Worm (Caenorhabditis elegans): ENCODE results near the gene col-87.
A peak's percentile ranks its signal among the peaks of the same experiment; 100 is the strongest.

col-87 gene

ce11 chrII:14095875-14096274, 1.4 kb upstream of the col-87 start (continued):
- TF ChIP-seq daf-19 (GFP tag; conservative IDR thresholded peaks at IDR 0.05) (no peak), dmd-8 (GFP tag; IDR thresholded peaks at IDR 0.05) (no peak), spr-1 (tag; optimal IDR thresholded peaks at IDR 0.05) (no peak), ztf-7 (tag; optimal IDR thresholded peaks at IDR 0.05) (no peak), fkh-10 (GFP tag; optimal IDR thresholded peaks at IDR 0.05) (no peak), F10B5.3 (tag; optimal IDR thresholded peaks at IDR 0.05) (no peak), daf-12 (tag; optimal IDR thresholded peaks at IDR 0.05) (no peak), nhr-102 (tag; optimal IDR thresholded peaks at IDR 0.05) (no peak), aha-1 (tag) (peak; percentile 31), zfp-2 (tag; optimal IDR thresholded peaks at IDR 0.05) (no peak), nhr-48 (tag; optimal IDR thresholded peaks at IDR 0.05) (no peak), dve-1 (tag; optimal IDR thresholded peaks at IDR 0.05; ENCODE audit: insufficient read depth) (no peak), nhr-41 (GFP tag; IDR thresholded peaks at IDR 0.05) (no peak), lin-38 (GFP tag; IDR thresholded peaks at IDR 0.05) (0 out of 2 replicates have a peak, but pooled peaks have one; percentile 28), lin-1 (GFP tag; IDR thresholded peaks at IDR 0.05) (no peak), ztf-11 (tag; optimal IDR thresholded peaks at IDR 0.05) (no peak), nhr-42 (GFP tag; IDR thresholded peaks at IDR 0.05) (no peak), set-16 (GFP tag; IDR thresholded peaks at IDR 0.05) (peak; percentile 82), lin-15B (tag; optimal IDR thresholded peaks at IDR 0.05) (no peak), skn-1 (tag; optimal IDR thresholded peaks at IDR 0.05) (no peak), mxl-2 (GFP tag; conservative IDR thresholded peaks at IDR 0.05) (no peak), zfp-3 (GFP tag; conservative IDR thresholded peaks at IDR 0.05) (no peak), lsy-2 (tag; optimal IDR thresholded peaks at IDR 0.05) (no peak), Y105C5A.15 (GFP tag; IDR thresholded peaks at IDR 0.05) (no peak), vab-7 (GFP tag; IDR thresholded peaks at IDR 0.05) (no peak), unc-130 (GFP tag; optimal IDR thresholded peaks at IDR 0.05) (no peak), F37D6.2 (tag; optimal IDR thresholded peaks at IDR 0.05) (no peak), R02D3.7 (tag; optimal IDR thresholded peaks at IDR 0.05) (no peak), F26F4.8 (GFP tag; conservative IDR thresholded peaks at IDR 0.05) (no peak), ceh-32 (tag; optimal IDR thresholded peaks at IDR 0.05; ENCODE audit: poor library complexity) (no peak), nhr-6 (tag; optimal IDR thresholded peaks at IDR 0.05) (no peak), saeg-2 (GFP tag; IDR thresholded peaks at IDR 0.05) (no peak)

ce11 chrII:14091182-14091581, 3.3 kb downstream of the col-87 start:
- TF ChIP-seq lin-29 (GFP tag; IDR thresholded peaks at IDR 0.05) (no peak), egl-43 (GFP tag; IDR thresholded peaks at IDR 0.05) (0 out of 2 replicates have a peak, but pooled peaks have one; percentile 25), dmd-9 (GFP tag; IDR thresholded peaks at IDR 0.05) (no peak), T26A8.4 (GFP tag; IDR thresholded peaks at IDR 0.05) (no peak), set-16 (GFP tag; IDR thresholded peaks at IDR 0.05) (peak; percentile 96)

ce11 chrII:14089796-14090372, 4.6 kb downstream of the col-87 start:
- peak; percentile 36; the same call in 1 of the 2 replicates for TF ChIP-seq nhr-42 (GFP tag; IDR thresholded peaks at IDR 0.05)
- no peak for TF ChIP-seq unc-62 (GFP tag; optimal IDR thresholded peaks at IDR 0.05 in 1 of 2)
- TF ChIP-seq unc-62 (tag; optimal IDR thresholded peaks at IDR 0.05), result no peak
- no peak for TF ChIP-seq spr-1 (tag; optimal IDR thresholded peaks at IDR 0.05)
- TF ChIP-seq nhr-41 (GFP tag; IDR thresholded peaks at IDR 0.05), result peak; percentile 27; the same call in 1 of the 2 replicates
- TF ChIP-seq fos-1 (tag; optimal IDR thresholded peaks at IDR 0.05), result no peak
- TF ChIP-seq tag-97 (GFP tag; IDR thresholded peaks at IDR 0.05), result no peak
- TF ChIP-seq nhr-111 (GFP tag; optimal IDR thresholded peaks at IDR 0.05), result no peak
- no peak for TF ChIP-seq arid-1 (GFP tag; conservative IDR thresholded peaks at IDR 0.05)
- no peak for TF ChIP-seq hlh-11 (tag; optimal IDR thresholded peaks at IDR 0.05)
- no peak for TF ChIP-seq hmg-1.1 (GFP tag; IDR thresholded peaks at IDR 0.05)
- TF ChIP-seq egl-43 (GFP tag; IDR thresholded peaks at IDR 0.05), result 0 out of 2 replicates have a peak, but pooled peaks have one; percentile 7
- peak; percentile 77 for TF ChIP-seq set-16 (GFP tag; IDR thresholded peaks at IDR 0.05)

Data from whole organism, L4 larva.